Worm (Caenorhabditis elegans) whole organism, late embryonic: ENCODE results near the gene csp-1.

Experiments
- F13H6.1 ChIP-seq: sonication (generic microtip); optimal IDR thresholded peaks from 2 replicates; lab custom pipeline; 2016; ENCODE audit warnings: missing genetic modification characterization, missing compliant biosample characterization
- K09A11.1 ChIP-seq: sonication (generic microtip); optimal IDR thresholded peaks from 2 replicates; lab custom pipeline; 2017; ENCODE audit warnings: antibody characterized with exemption, mild to moderate bottlenecking, missing genetic modification characterization, missing compliant biosample characterization; ENCODE audit not compliant: insufficient read depth
- ceh-14 ChIP-seq: sonication (generic microtip); optimal IDR thresholded peaks from 2 replicates; lab custom pipeline; 2016; ENCODE audit warnings: missing genotype, missing genetic modification characterization, missing compliant biosample characterization
- ceh-34 ChIP-seq: sonication (generic microtip); optimal IDR thresholded peaks from 2 replicates; lab custom pipeline; 2016; ENCODE audit warnings: mild to moderate bottlenecking, missing genetic modification characterization, missing compliant biosample characterization
- ceh-9 ChIP-seq: sonication (generic microtip); optimal IDR thresholded peaks from 2 replicates; lab custom pipeline; 2016; ENCODE audit warnings: mild to moderate bottlenecking, missing genetic modification characterization, inconsistent platforms, missing compliant biosample characterization
- hlh-6 ChIP-seq: sonication (generic microtip); optimal IDR thresholded peaks from 2 replicates; lab custom pipeline; 2016; ENCODE audit warnings: missing genotype, missing genetic modification characterization, missing compliant biosample characterization
- hlh-8 ChIP-seq: sonication (generic microtip); optimal IDR thresholded peaks from 2 replicates; lab custom pipeline; 2016; ENCODE audit warnings: missing genotype, missing genetic modification characterization, missing compliant biosample characterization
- mec-3 ChIP-seq: sonication (generic microtip); optimal IDR thresholded peaks from 2 replicates; lab custom pipeline; 2016; ENCODE audit warnings: borderline replicate concordance, missing genetic modification characterization, missing compliant biosample characterization
- nfya-1 ChIP-seq: sonication (generic microtip); optimal IDR thresholded peaks from 2 replicates; lab custom pipeline; 2017; ENCODE audit warnings: missing genetic modification characterization, mild to moderate bottlenecking, missing compliant biosample characterization, antibody characterized with exemption, moderate library complexity
- nhr-11 ChIP-seq: fragments of 150-350 bp; optimal IDR thresholded peaks from 2 replicates; lab custom pipeline; 2014; ENCODE audit warnings: missing biosample characterization, missing genetic modification characterization
- pag-3 ChIP-seq: sonication (generic microtip); optimal IDR thresholded peaks from 2 replicates; lab custom pipeline; 2016; ENCODE audit warnings: missing compliant biosample characterization, missing genetic modification characterization, borderline replicate concordance
- pha-2 ChIP-seq: sonication (generic microtip); optimal IDR thresholded peaks from 2 replicates; lab custom pipeline; 2017; ENCODE audit warnings: mild to moderate bottlenecking, missing genetic modification characterization, missing compliant biosample characterization
- ztf-16 ChIP-seq: sonication (generic microtip); optimal IDR thresholded peaks from 2 replicates; lab custom pipeline; 2017; ENCODE audit warnings: missing genetic modification characterization, missing compliant biosample characterization

ce11 chrII:13609655-13610054 is 8.7 kb downstream of the csp-1 start, which contains the start of gene gst-20:
- TF ChIP-seq K09A11.1 (tag; lab: Kevin White, UChicago): no peak
- TF ChIP-seq ceh-14: no peak
- no peak for TF ChIP-seq pha-2
- TF ChIP-seq ceh-34 (tag; lab: Kevin White, UChicago): no peak
- no peak for TF ChIP-seq ceh-9
- no peak for TF ChIP-seq nfya-1
- TF ChIP-seq pag-3: no peak
- TF ChIP-seq mec-3 (tag; lab: Kevin White, UChicago): no peak
- TF ChIP-seq ztf-16 (tag; lab: Kevin White, UChicago): no peak
- TF ChIP-seq F13H6.1 (tag; lab: Kevin White, UChicago): no peak
- TF ChIP-seq hlh-8 (tag; lab: Kevin White, UChicago): no peak
- TF ChIP-seq hlh-6 (tag; lab: Kevin White, UChicago): no peak
- TF ChIP-seq nhr-11 (tag; lab: Kevin White, UChicago): no peak
